Worm (Caenorhabditis elegans) whole organism, midembryonic: ENCODE data around the gene srh-89.

Experiments
- T22C8.4 ChIP-seq: fragments of 200-800 bp; sonication (Bioruptor generic); IDR thresholded peaks from 2 replicates; pipeline ENCODE4 v1.3.6; 2022; ENCODE audit warnings: missing genetic modification characterization, missing compliant biosample characterization
- flt-1 ChIP-seq: fragments of 200-800 bp; sonication (Bioruptor generic); IDR thresholded peaks from 2 replicates; pipeline ENCODE4 v1.3.6; 2022; ENCODE audit warnings: missing genetic modification characterization, missing compliant biosample characterization
- klf-2 ChIP-seq: fragments of 200-800 bp; sonication (Bioruptor generic); conservative IDR thresholded peaks from 2 replicates; pipeline ENCODE4 v1.3.6; 2022; ENCODE audit warnings: missing genetic modification reagents, missing genetic modification characterization, missing compliant biosample characterization
- med-1 ChIP-seq: sonication (generic microtip); optimal IDR thresholded peaks from 2 replicates; lab custom pipeline; 2017; ENCODE audit warnings: missing genetic modification characterization, mild to moderate bottlenecking, missing compliant biosample characterization, antibody characterized with exemption, missing genetic modification reagents; ENCODE audit not compliant: insufficient read depth
- ref-1 ChIP-seq: fragments of 200-800 bp; sonication (Bioruptor generic); conservative IDR thresholded peaks from 2 replicates; pipeline ENCODE4 v1.3.6; 2022; ENCODE audit warnings: missing genetic modification reagents, missing genetic modification characterization, missing compliant biosample characterization
- tab-1 ChIP-seq: fragments of 200-800 bp; sonication (Bioruptor generic); IDR thresholded peaks from 2 replicates; pipeline ENCODE4 v1.3.6; 2022; ENCODE audit warnings: missing genetic modification characterization, missing compliant biosample characterization
- ztf-23 ChIP-seq: fragments of 200-800 bp; sonication (Bioruptor generic); IDR thresholded peaks from 2 replicates; pipeline ENCODE4 v1.3.6; 2022; ENCODE audit warnings: missing genetic modification reagents, missing genetic modification characterization, missing compliant biosample characterization
- ztf-29 ChIP-seq: fragments of 200-800 bp; sonication (Bioruptor generic); IDR thresholded peaks from 2 replicates; pipeline ENCODE4 v1.3.6; 2022; ENCODE audit warnings: missing genetic modification reagents, missing genetic modification characterization, missing compliant biosample characterization

DNA sequence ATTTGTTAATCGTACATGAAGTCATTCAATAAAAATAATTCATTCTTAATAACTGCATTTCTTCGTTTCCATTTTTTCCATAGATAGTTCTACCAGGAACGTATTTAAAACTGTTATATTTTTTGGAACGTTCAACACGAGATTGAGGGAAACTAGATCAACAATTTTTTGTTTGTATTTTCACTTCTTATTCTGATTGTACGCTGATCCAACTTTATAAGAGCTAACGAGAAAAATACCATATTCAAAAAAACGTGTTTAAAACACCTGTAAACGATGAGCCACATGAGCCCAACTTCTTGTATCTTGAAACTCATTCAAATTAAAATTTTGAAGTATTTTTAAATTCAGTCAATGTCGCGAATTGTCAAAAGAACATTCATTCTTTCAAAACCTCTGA is 48.0 kb downstream of the srh-89 start:
- TF ChIP-seq ref-1 (GFP tag; lab: Robert Waterston, UW) (no peak), flt-1 (GFP tag; lab: Robert Waterston, UW) (no peak), med-1 (GFP tag; lab: Kevin White, UChicago) (no peak), klf-2 (GFP tag; lab: Robert Waterston, UW) (no peak), ztf-23 (no peak), tab-1 (GFP tag; lab: Robert Waterston, UW) (no peak), ztf-29 (no peak), T22C8.4 (no peak)
